Fruit fly (Drosophila melanogaster) Kc167 (cell line): ENCODE results near the gene CG43318.

Source experiments
- Myc ChIP-seq: fragments of >200 bp; optimal IDR thresholded peaks from 2 replicates; lab custom pipeline; 2017; ENCODE audit warnings: missing external identifiers
- h ChIP-seq: fragments of >200 bp; optimal IDR thresholded peaks from 3 replicates; lab custom pipeline; 2018; ENCODE audit warnings: missing external identifiers
- psq ChIP-seq: fragments of >200 bp; optimal IDR thresholded peaks from 2 replicates; lab custom pipeline; 2017; ENCODE audit warnings: missing external identifiers
- ttk ChIP-seq: sonication (Bioruptor generic); optimal IDR thresholded peaks from 2 replicates; lab custom pipeline; 2017; ENCODE audit warnings: missing external identifiers

DNA sequence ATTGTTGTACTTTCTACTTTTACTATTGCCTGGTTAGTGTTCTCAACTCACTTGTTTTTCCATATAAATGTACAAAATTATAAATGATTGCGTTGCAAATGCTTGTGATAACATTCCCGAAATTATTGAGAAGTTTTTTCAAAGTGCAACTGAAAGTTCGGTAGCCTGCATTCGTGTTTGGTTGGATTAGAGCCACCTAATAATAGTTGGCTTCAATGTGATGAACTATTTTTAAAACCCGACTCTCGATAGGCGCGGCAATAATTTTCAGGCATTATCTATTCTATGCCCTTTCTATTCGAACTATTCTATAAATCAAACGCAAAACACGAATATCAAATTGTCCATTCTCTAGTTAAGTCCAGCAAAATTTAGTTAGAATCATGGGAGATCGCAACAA, 45.0 kb downstream of the CG43318 start, which contains the start of gene Uros2:
- no peak for TF ChIP-seq ttk (lab: Kevin White, UChicago)
- TF ChIP-seq psq, result no peak
- no peak for TF ChIP-seq h (lab: Kevin White, UChicago)
- no peak for TF ChIP-seq Myc (lab: Kevin White, UChicago)
